Worm (Caenorhabditis elegans) whole organism, midembryonic: ENCODE data around the gene pals-22.

Source experiments
- T22C8.4 ChIP-seq: fragments of 200-800 bp; sonication (Bioruptor generic); IDR thresholded peaks from 2 replicates; pipeline ENCODE4 v1.3.6; 2022; ENCODE audit warnings: missing genetic modification characterization, missing compliant biosample characterization
- cog-1 ChIP-seq: sonication (generic microtip); optimal IDR thresholded peaks from 2 replicates; lab custom pipeline; 2016; ENCODE audit warnings: missing genetic modification characterization, missing compliant biosample characterization
- flt-1 ChIP-seq: fragments of 200-800 bp; sonication (Bioruptor generic); IDR thresholded peaks from 2 replicates; pipeline ENCODE4 v1.3.6; 2022; ENCODE audit warnings: missing genetic modification characterization, missing compliant biosample characterization
- klf-2 ChIP-seq: fragments of 200-800 bp; sonication (Bioruptor generic); conservative IDR thresholded peaks from 2 replicates; pipeline ENCODE4 v1.3.6; 2022; ENCODE audit warnings: missing genetic modification reagents, missing genetic modification characterization, missing compliant biosample characterization
- med-1 ChIP-seq: sonication (generic microtip); optimal IDR thresholded peaks from 2 replicates; lab custom pipeline; 2017; ENCODE audit warnings: missing genetic modification characterization, mild to moderate bottlenecking, missing compliant biosample characterization, antibody characterized with exemption, missing genetic modification reagents; ENCODE audit not compliant: insufficient read depth
- ref-1 ChIP-seq: fragments of 200-800 bp; sonication (Bioruptor generic); conservative IDR thresholded peaks from 2 replicates; pipeline ENCODE4 v1.3.6; 2022; ENCODE audit warnings: missing genetic modification reagents, missing genetic modification characterization, missing compliant biosample characterization
- tab-1 ChIP-seq: fragments of 200-800 bp; sonication (Bioruptor generic); IDR thresholded peaks from 2 replicates; pipeline ENCODE4 v1.3.6; 2022; ENCODE audit warnings: missing genetic modification characterization, missing compliant biosample characterization
- ztf-23 ChIP-seq: fragments of 200-800 bp; sonication (Bioruptor generic); IDR thresholded peaks from 2 replicates; pipeline ENCODE4 v1.3.6; 2022; ENCODE audit warnings: missing genetic modification reagents, missing genetic modification characterization, missing compliant biosample characterization
- ztf-29 ChIP-seq: fragments of 200-800 bp; sonication (Bioruptor generic); IDR thresholded peaks from 2 replicates; pipeline ENCODE4 v1.3.6; 2022; ENCODE audit warnings: missing genetic modification reagents, missing genetic modification characterization, missing compliant biosample characterization

Gene pals-22

DNA sequence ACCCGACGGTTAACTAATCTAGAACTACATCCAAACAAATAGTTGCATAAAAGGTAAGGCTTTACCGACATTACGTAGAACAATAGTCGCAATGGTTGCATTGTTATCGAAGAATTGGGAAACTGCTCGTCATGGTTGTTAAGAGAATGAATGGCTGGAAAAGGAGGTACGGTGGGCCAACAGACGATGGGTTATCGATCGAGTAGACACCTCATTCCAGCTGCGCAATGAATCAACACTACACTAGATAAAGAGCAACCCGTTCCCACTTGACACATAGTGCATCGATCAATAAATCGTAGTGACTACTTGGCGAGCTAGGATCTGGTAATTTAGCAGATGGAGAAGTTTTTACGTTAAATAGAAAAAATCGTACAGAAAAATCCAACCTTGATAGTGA is 12.9 kb downstream of the pals-22 start, which contains the start of the genes T17A3.12 and fbxb-83:
Gene T17A3.12 (minus strand): TSS at position 101 of the 400 bp plus-strand sequence.
Gene fbxb-83 (minus strand): TSS at position 134 of the 400 bp plus-strand sequence.
- TF ChIP-seq T22C8.4 (GFP tag; lab: Robert Waterston, UW) (no peak), med-1 (GFP tag; lab: Kevin White, UChicago) (no peak), flt-1 (GFP tag; lab: Robert Waterston, UW) (no peak), tab-1 (no peak), ztf-29 (GFP tag; lab: Robert Waterston, UW) (no peak), ref-1 (no peak), ztf-23 (no peak)

ce11 chrIII:146369-146768 is 14.2 kb downstream of the pals-22 start, which contains the start of gene fbxb-84:
Gene fbxb-84 (minus strand): TSS chrIII:146469.
- no peak for TF ChIP-seq tab-1
- TF ChIP-seq klf-2: no peak
- no peak for TF ChIP-seq ztf-29 (GFP tag; lab: Robert Waterston, UW)
- TF ChIP-seq ref-1: no peak
- no peak for TF ChIP-seq ztf-23
- TF ChIP-seq med-1 (GFP tag; lab: Kevin White, UChicago): no peak
- TF ChIP-seq flt-1 (GFP tag; lab: Robert Waterston, UW): no peak
- TF ChIP-seq cog-1: no peak
- TF ChIP-seq T22C8.4 (GFP tag; lab: Robert Waterston, UW): no peak

DNA sequence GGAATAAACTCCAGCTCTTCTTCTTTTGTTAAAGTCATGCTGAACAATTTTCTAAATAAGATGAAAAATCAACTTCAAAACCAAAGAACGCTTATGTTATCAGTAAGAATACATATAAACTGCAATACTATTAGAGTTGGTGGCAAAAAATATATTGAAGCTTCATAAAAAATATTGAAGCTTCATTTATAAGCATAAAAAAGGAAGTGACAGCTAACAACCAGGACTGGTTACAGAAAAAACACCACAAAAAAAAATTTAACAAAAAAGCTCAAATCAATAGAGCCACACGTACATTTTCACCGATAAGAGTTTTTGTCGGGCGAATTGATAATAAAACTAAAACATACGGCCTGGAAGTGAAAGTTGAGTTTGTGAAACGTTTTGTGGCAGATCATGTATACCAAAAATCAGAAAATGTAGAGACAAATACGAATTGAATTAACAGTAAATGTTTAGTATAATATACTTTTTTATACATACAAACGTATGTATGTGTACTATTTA is 15.4 kb downstream of the pals-22 start, which contains the start of gene sqst-5:
Gene sqst-5 (minus strand): TSS at position 51 of the 507 bp plus-strand sequence.
- TF ChIP-seq T22C8.4 (GFP tag; lab: Robert Waterston, UW): no peak
- TF ChIP-seq med-1 (GFP tag; lab: Kevin White, UChicago): no peak
- TF ChIP-seq tab-1: no peak
- TF ChIP-seq ztf-23: no peak
- no peak for TF ChIP-seq flt-1 (GFP tag; lab: Robert Waterston, UW)
- TF ChIP-seq klf-2: no peak
- TF ChIP-seq cog-1: no peak
- TF ChIP-seq ztf-29 (GFP tag; lab: Robert Waterston, UW): no peak
- no peak for TF ChIP-seq ref-1

- no peak for TF ChIP-seq flt-1 (GFP tag; lab: Robert Waterston, UW)
Measured at ce11 chrIII:149132-149531, 16.9 kb downstream of the pals-22 start.

DNA sequence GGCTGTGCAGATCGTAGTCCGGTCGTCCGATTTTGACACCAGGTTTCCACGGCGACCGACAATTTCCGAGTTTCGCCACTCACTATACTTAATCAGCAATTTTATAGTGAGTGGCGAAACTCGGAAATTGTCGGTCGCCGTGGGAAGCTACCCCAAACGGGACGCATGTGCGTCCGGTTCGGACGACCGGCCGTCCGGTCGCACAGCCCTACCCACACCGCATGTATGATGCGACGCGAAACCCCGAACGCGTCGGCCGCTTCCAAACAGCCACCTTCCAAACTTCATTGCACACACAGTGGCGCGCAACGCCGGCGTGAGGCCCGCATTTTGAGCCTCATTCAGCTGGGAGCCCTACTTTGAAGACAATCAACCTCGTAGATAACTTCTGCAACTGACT is 18.9 kb downstream of the pals-22 start:
- no peak for TF ChIP-seq med-1 (GFP tag; lab: Kevin White, UChicago)
- TF ChIP-seq cog-1: no peak
- TF ChIP-seq flt-1 (GFP tag; lab: Robert Waterston, UW): no peak
- no peak for TF ChIP-seq tab-1
- no peak for TF ChIP-seq T22C8.4 (GFP tag; lab: Robert Waterston, UW)
- no peak for TF ChIP-seq klf-2
- no peak for TF ChIP-seq ztf-23
- TF ChIP-seq ztf-29 (GFP tag; lab: Robert Waterston, UW): no peak
- no peak for TF ChIP-seq ref-1

- TF ChIP-seq klf-2: no peak
- TF ChIP-seq med-1 (GFP tag; lab: Kevin White, UChicago): no peak
- no peak for TF ChIP-seq ztf-29 (GFP tag; lab: Robert Waterston, UW)
Measured at ce11 chrIII:154168-154567, 21.9 kb downstream of the pals-22 start.

ce11 chrIII:156645-157044 is 24.4 kb downstream of the pals-22 start, which contains the start of the genes zig-13 and ver-1:
Gene zig-13 (minus strand): TSS chrIII:156745.
Gene ver-1 (plus strand): TSS chrIII:156824.
- TF ChIP-seq med-1 (GFP tag; lab: Kevin White, UChicago) (no peak), ref-1 (no peak), cog-1 (no peak), klf-2 (no peak)

DNA sequence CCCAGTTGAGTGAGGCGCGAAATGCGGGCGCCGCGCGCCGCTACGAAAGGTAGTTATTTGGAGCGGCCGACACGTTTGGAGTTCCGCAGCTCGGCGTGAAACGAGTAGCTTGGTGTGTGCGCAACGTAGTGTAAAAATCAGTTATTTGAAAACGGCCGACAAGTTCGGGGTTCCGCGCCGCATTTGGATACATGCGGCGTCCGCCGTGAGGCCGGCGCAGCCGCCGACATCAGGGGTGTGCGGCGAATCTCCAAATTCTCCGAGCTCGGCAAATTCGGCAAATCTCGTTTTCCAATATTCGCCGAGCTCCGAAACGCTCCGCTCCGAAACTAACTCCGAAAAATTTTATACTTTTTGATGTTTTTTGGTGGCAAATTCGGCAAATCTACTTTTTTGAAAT is 25.8 kb downstream of the pals-22 start:
- TF ChIP-seq cog-1: no peak
- TF ChIP-seq ref-1: no peak
- TF ChIP-seq ztf-29 (GFP tag; lab: Robert Waterston, UW): no peak
- no peak for TF ChIP-seq T22C8.4 (GFP tag; lab: Robert Waterston, UW)
- no peak for TF ChIP-seq flt-1 (GFP tag; lab: Robert Waterston, UW)
- no peak for TF ChIP-seq tab-1

DNA sequence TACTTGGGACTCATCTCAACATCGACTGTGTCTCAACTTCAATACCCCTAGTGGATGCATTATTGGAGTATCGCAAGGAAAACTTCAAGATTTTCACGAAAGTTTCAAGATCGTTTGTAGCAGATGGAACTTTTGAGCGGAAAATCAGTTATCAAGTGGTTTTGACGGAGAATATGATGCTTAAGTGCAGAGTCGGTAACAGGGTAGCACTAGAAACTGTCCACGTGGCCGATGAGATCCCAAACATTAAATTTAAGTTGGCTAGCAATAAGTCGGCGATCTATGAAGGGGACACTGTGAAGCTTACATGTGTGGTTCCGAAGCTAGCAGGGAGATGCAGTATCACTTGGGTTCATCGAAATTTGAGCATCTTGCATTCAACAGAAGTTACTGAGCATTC is 26.9 kb downstream of the pals-22 start:
- TF ChIP-seq klf-2: no peak
- no peak for TF ChIP-seq med-1 (GFP tag; lab: Kevin White, UChicago)
- TF ChIP-seq flt-1 (GFP tag; lab: Robert Waterston, UW): no peak
- TF ChIP-seq ref-1: no peak
- no peak for TF ChIP-seq tab-1
- TF ChIP-seq T22C8.4 (GFP tag; lab: Robert Waterston, UW): no peak
- TF ChIP-seq cog-1: no peak
- no peak for TF ChIP-seq ztf-23
- TF ChIP-seq ztf-29 (GFP tag; lab: Robert Waterston, UW): no peak

DNA sequence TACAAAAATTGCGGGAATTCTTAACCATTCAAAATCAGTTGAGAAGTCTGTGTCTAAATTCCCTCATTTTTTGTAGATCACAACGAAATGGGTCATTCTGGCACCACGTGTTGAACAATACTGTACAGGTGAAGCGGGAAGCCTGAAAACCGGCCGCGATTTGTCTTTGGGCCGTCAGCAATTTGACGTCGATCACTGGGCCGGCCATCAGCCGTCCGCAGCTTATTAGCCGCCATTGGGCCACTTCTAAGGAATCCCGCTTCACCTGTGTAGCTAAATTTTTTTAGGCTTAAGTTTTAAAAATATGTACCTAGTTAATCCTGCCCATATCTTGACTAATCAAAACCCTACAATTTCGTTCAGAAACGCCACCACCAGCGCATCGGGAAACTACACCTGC is 27.4 kb downstream of the pals-22 start:
- TF ChIP-seq ztf-29 (GFP tag; lab: Robert Waterston, UW) (no peak), T22C8.4 (GFP tag; lab: Robert Waterston, UW) (no peak), cog-1 (no peak), ztf-23 (no peak), ref-1 (no peak)

ce11 chrIII:164775-165174 is 32.6 kb downstream of the pals-22 start, which contains the start of gene F40G9.8:
Gene F40G9.8 (minus strand): TSS chrIII:164875.
- TF ChIP-seq ztf-23: no peak
- no peak for TF ChIP-seq T22C8.4 (GFP tag; lab: Robert Waterston, UW)
- no peak for TF ChIP-seq med-1 (GFP tag; lab: Kevin White, UChicago)
- no peak for TF ChIP-seq klf-2
- no peak for TF ChIP-seq tab-1
- no peak for TF ChIP-seq ref-1
- TF ChIP-seq ztf-29 (GFP tag; lab: Robert Waterston, UW): no peak
- no peak for TF ChIP-seq flt-1 (GFP tag; lab: Robert Waterston, UW)
- TF ChIP-seq cog-1: no peak
